6 worm cellular contexts compared by ENCODE assay signal in the genomic region with DNA sequence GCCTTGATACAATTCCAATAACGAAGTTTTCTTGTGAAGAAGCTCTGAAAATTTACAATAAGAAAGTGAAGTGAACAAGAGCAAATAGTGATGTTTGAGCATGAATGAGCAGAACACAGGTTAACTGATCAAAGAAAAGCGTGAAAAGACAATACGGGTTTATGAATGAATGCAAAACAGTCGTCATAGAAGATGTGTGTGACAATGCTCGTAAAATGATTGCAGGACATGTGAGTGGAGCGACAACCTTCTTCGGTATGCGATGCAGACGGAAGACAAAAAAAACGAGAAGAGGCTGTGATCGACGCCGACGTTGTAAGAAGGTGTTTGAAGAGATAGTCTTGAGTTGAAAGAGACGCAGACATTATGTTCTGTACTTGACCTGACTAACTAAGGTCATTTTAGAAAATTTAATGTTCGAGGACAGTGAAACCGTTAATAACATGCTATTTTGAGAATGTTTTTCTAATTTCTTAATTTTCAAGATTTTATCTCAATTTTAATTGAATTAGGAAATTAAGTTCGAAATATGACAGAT.
TF ChIP-seq lines count a peak whose summit lies in the region.

A gene (minus strand): TSS at position 51 of the 538 bp plus-strand sequence.

TF ChIP-seq in whole organism, L1 larva, 84 proteins besides CTCF, POLR2A, EP300 and RAD21:
- TF ChIP-seq lin-39 (tag; optimal IDR thresholded peaks at IDR 0.05; lab: Kevin White, UChicago) = no peak
- TF ChIP-seq lir-3 (tag; optimal IDR thresholded peaks at IDR 0.05; lab: Kevin White, UChicago; ENCODE audit: poor library complexity) = no peak
- TF ChIP-seq dsc-1 (tag; optimal IDR thresholded peaks at IDR 0.05; lab: Kevin White, UChicago) = no peak
- no peak for TF ChIP-seq efl-1 (optimal IDR thresholded peaks at IDR 0.05; lab: Kevin White, UChicago)
- TF ChIP-seq efl-1 (GFP tag; optimal IDR thresholded peaks at IDR 0.05 in 1 of 2; lab: Kevin White, UChicago) = peak in 1 of 2 experiments; percentile 27
- peak; percentile 3 for TF ChIP-seq blmp-1 (tag; optimal IDR thresholded peaks at IDR 0.05; lab: Kevin White, UChicago)
- TF ChIP-seq nhr-85 (tag; lab: Kevin White, UChicago) = peak; percentile 77
- TF ChIP-seq lsy-2 (tag; optimal IDR thresholded peaks at IDR 0.05; lab: Kevin White, UChicago) = peak in 1 of 2 experiments; percentile 9

TF ChIP-seq in whole organism, L2 larva, 48 proteins besides CTCF, POLR2A, EP300 and RAD21:
- TF ChIP-seq mab-5 (tag; optimal IDR thresholded peaks at IDR 0.05; lab: Kevin White, UChicago) (no peak), nhr-25 (tag; optimal IDR thresholded peaks at IDR 0.05; lab: Kevin White, UChicago) (peak; percentile 17), nhr-23 (tag; optimal IDR thresholded peaks at IDR 0.05; lab: Kevin White, UChicago) (no peak), blmp-1 (tag; optimal IDR thresholded peaks at IDR 0.05; lab: Kevin White, UChicago; ENCODE audit: insufficient read depth) (peak; percentile 33), nhr-129 (tag; optimal IDR thresholded peaks at IDR 0.05; lab: Kevin White, UChicago) (peak; percentile 7)
TF ChIP-seq in whole organism, L2 larva: peak in this region for 3.

TF ChIP-seq in whole organism, L3 larva, 47 proteins besides CTCF, POLR2A, EP300 and RAD21:
- TF ChIP-seq tbx-2 (tag; optimal IDR thresholded peaks at IDR 0.05; lab: Kevin White, UChicago) (no peak), nhr-25 (tag; optimal IDR thresholded peaks at IDR 0.05; lab: Kevin White, UChicago) (peak; percentile 83), nfya-1 (tag; optimal IDR thresholded peaks at IDR 0.05; lab: Kevin White, UChicago; ENCODE audit: insufficient read depth) (no peak), hmg-11 (tag; optimal IDR thresholded peaks at IDR 0.05; lab: Kevin White, UChicago) (no peak), nhr-23 (tag; optimal IDR thresholded peaks at IDR 0.05; lab: Kevin White, UChicago) (peak; percentile 17)

TF ChIP-seq in whole organism, L4 larva, 104 proteins besides CTCF, POLR2A, EP300 and RAD21:
- no peak for TF ChIP-seq ceh-82 (tag; optimal IDR thresholded peaks at IDR 0.05; lab: Kevin White, UChicago)
- peak; percentile 24 for TF ChIP-seq hlh-30 (tag; optimal IDR thresholded peaks at IDR 0.05; lab: Kevin White, UChicago; ENCODE audit: insufficient read depth)
- TF ChIP-seq snpc-4 (tag; optimal IDR thresholded peaks at IDR 0.05; lab: Kevin White, UChicago) = no peak
- no peak for TF ChIP-seq ztf-7 (tag; optimal IDR thresholded peaks at IDR 0.05; lab: Kevin White, UChicago)
- TF ChIP-seq mxl-3 (GFP tag; optimal IDR thresholded peaks at IDR 0.05; lab: Kevin White, UChicago) = peak; percentile 38
- peak in 1 of 2 experiments; percentile 83 for TF ChIP-seq unc-62 (GFP tag; optimal IDR thresholded peaks at IDR 0.05 in 1 of 2; lab: Kevin White, UChicago)
- no peak for TF ChIP-seq unc-62 (tag; optimal IDR thresholded peaks at IDR 0.05; lab: Kevin White, UChicago)
- peak; percentile 85 for TF ChIP-seq aha-1 (tag; lab: Kevin White, UChicago)
- no peak for TF ChIP-seq lin-29 (GFP tag; IDR thresholded peaks at IDR 0.05; lab: Robert Waterston, UW)
- TF ChIP-seq gei-8 (GFP tag; optimal IDR thresholded peaks at IDR 0.05; lab: Kevin White, UChicago) = no peak

TF ChIP-seq in whole organism, mixed stage, embryonic, 35 proteins besides CTCF, POLR2A, EP300 and RAD21:
- no peak for TF ChIP-seq nhr-28 (tag; optimal IDR thresholded peaks at IDR 0.05; lab: Kevin White, UChicago)
- TF ChIP-seq ceh-43 (GFP tag; optimal IDR thresholded peaks at IDR 0.05; lab: Kevin White, UChicago) = no peak
- peak; percentile 88 for TF ChIP-seq nhr-2 (tag; optimal IDR thresholded peaks at IDR 0.05; lab: Kevin White, UChicago)
- no peak for TF ChIP-seq unc-120 (tag; optimal IDR thresholded peaks at IDR 0.05; lab: Kevin White, UChicago; ENCODE audit: poor library complexity, severe bottlenecking)
- no peak for TF ChIP-seq mls-2 (tag; optimal IDR thresholded peaks at IDR 0.05; lab: Kevin White, UChicago)

TF ChIP-seq in whole organism, young adult, 124 proteins besides CTCF, POLR2A, EP300 and RAD21:
- TF ChIP-seq pha-4 (tag; optimal IDR thresholded peaks at IDR 0.05; lab: Kevin White, UChicago) = no peak
- TF ChIP-seq F37B4.10 (GFP tag; IDR thresholded peaks at IDR 0.05; lab: Robert Waterston, UW) = no peak
- TF ChIP-seq cebp-1 (GFP tag; IDR thresholded peaks at IDR 0.05; lab: Robert Waterston, UW) = no peak
- TF ChIP-seq cebp-1 (tag; optimal IDR thresholded peaks at IDR 0.05; lab: Kevin White, UChicago) = no peak
- TF ChIP-seq hmg-1.2 (GFP tag; IDR thresholded peaks at IDR 0.05; lab: Robert Waterston, UW) = peak; percentile 70; the same call in 1 of the 2 replicates
